Worm (Caenorhabditis elegans): Measurements from ENCODE around the gene nxf-2.

DNA sequence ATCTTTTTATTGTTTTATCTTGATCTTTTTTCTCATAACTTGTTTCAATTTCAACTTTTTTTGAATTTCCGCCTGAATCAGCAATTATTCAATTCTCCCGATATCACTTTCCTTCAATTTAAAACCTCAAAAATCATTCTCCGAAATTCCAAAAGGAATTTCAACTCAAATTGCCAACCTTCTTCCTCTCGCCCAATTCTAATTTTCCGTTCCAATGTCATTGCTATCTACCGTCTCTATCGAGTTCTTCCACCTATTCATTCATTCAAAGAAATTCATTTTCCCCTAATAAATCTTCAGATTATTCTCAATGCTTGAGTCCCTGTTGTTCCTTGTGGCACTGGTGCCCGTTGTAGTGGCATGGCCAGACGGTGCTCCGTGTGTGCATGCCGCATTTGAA is 23.2 kb upstream of the nxf-2 start, which contains the start of gene F23B12.4:
- TF ChIP-seq snpc-4 (tag; optimal IDR thresholded peaks at IDR 0.05): no peak
- TF ChIP-seq unc-39 (tag; optimal IDR thresholded peaks at IDR 0.05): no peak
- no peak for TF ChIP-seq tbx-2 (tag; optimal IDR thresholded peaks at IDR 0.05)
- no peak for TF ChIP-seq ceh-28 (tag; optimal IDR thresholded peaks at IDR 0.05)
- no peak for TF ChIP-seq daf-12 (tag; optimal IDR thresholded peaks at IDR 0.05)
- no peak for TF ChIP-seq ceh-82 (tag; optimal IDR thresholded peaks at IDR 0.05)
